Fruit fly (Drosophila melanogaster) whole organism: ENCODE data around the gene CG16903.

Source experiments
- CG8478 ChIP-seq: fragments of >200 bp; optimal IDR thresholded peaks from 2 replicates; lab custom pipeline; 2018; ENCODE audit warnings: inconsistent platforms
- Dll ChIP-seq: fragments of >200 bp; optimal IDR thresholded peaks from 2 replicates; lab custom pipeline; 2017
- EcR ChIP-seq, 2 experiments: fragments of >200 bp; optimal IDR thresholded peaks; 2 replicates each; lab custom pipeline; 2017; ENCODE audit warnings: missing biosample characterization in 2 of 2, missing genetic modification characterization in 2 of 2, missing genetic modification reagents in 2 of 2
- pan ChIP-seq: fragments of >200 bp; optimal IDR thresholded peaks from 2 replicates; lab custom pipeline; 2017
- psq ChIP-seq: fragments of >200 bp; optimal IDR thresholded peaks from 2 replicates; lab custom pipeline; 2017
- usp ChIP-seq: fragments of >200 bp; optimal IDR thresholded peaks from 2 replicates; lab custom pipeline; 2017; ENCODE audit warnings: missing biosample characterization, missing genetic modification characterization, mixed read lengths

CG16903 gene

DNA sequence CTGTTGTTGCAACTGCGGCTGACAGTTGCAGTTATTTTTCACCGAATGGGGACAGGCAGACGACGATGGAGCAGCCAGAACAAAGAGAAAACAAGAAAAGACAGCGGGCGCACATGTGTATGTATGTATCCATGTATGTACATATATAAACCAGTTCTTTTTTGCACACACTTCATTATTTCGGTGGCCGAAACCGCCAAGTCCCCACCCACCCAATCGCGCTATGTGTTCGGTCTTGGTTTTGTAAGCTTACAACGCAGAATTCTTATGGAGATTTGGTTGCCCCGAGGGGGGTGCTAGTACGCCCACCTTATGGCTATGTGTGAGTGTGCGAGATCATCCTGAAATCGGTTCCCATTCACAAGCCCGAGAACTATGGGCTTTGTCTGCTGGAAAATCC lies 48.9 kb downstream of the CG16903 start:
- TF ChIP-seq pan (lab: Kevin White, UChicago), result no peak
- no peak for TF ChIP-seq Dll (lab: Kevin White, UChicago)
- no peak for TF ChIP-seq usp (GFP tag; lab: Kevin White, UChicago)
- TF ChIP-seq EcR (GFP tag; optimal IDR thresholded peaks at IDR 0.05; lab: Kevin White, UChicago), result no peak
- TF ChIP-seq CG8478, result no peak
- TF ChIP-seq psq (lab: Kevin White, UChicago), result no peak
